Fruit fly (Drosophila melanogaster) whole organism, embryonic: ENCODE measurements around the gene CG14840.

ENCODE experiments used
- Blimp-1 ChIP-seq: fragments of 200-800 bp; sonication (Bioruptor generic); optimal IDR thresholded peaks from 3 replicates; lab custom pipeline; 2018; ENCODE audit warnings: missing biosample characterization, missing genetic modification characterization, mild to moderate bottlenecking, moderate library complexity, missing genetic modification reagents
- CG14667 ChIP-seq: fragments of 200-800 bp; sonication (Bioruptor generic); IDR thresholded peaks from 2 replicates; pipeline ENCODE4 v1.3.6; 2022; ENCODE audit warnings: missing biosample characterization, missing genetic modification characterization
- CG15696 ChIP-seq: fragments of 200-800 bp; sonication (Bioruptor generic); optimal IDR thresholded peaks from 2 replicates; lab custom pipeline; 2019; ENCODE audit warnings: missing biosample characterization, mild to moderate bottlenecking, missing genetic modification characterization, moderate library complexity
- CG17361 ChIP-seq: fragments of 200-800 bp; sonication (Bioruptor generic); IDR thresholded peaks from 3 replicates; pipeline ENCODE4 v1.3.6; 2022; ENCODE audit warnings: missing biosample characterization, missing genetic modification characterization
- CG17385 ChIP-seq: fragments of 200-800 bp; sonication (Bioruptor generic); optimal IDR thresholded peaks from 3 replicates; lab custom pipeline; 2018; ENCODE audit warnings: missing biosample characterization, mild to moderate bottlenecking, missing genetic modification characterization
- CG17829 ChIP-seq: fragments of 200-800 bp; optimal IDR thresholded peaks from 2 replicates; lab custom pipeline; 2019; ENCODE audit warnings: missing biosample characterization, mild to moderate bottlenecking, missing genetic modification characterization, moderate library complexity
- CG18262 ChIP-seq: fragments of 200-800 bp; optimal IDR thresholded peaks from 3 replicates; lab custom pipeline; 2019; ENCODE audit warnings: missing biosample characterization, mild to moderate bottlenecking, missing genetic modification characterization, moderate library complexity
- CG18599 ChIP-seq: fragments of 200-800 bp; sonication (Bioruptor generic); optimal IDR thresholded peaks from 3 replicates; lab custom pipeline; 2017; ENCODE audit warnings: missing biosample characterization, missing genetic modification characterization, mild to moderate bottlenecking, moderate library complexity, missing genetic modification reagents
- CG2129 ChIP-seq: fragments of 200-800 bp; sonication (Bioruptor generic); IDR thresholded peaks from 2 replicates; pipeline ENCODE4 v1.3.6; 2022; ENCODE audit warnings: missing biosample characterization, missing genetic modification characterization; ENCODE audit not compliant: partially characterized antibody
- CG2199 ChIP-seq: fragments of 200-800 bp; sonication (Bioruptor generic); IDR thresholded peaks from 3 replicates; pipeline ENCODE4 v1.3.6; 2022; ENCODE audit warnings: missing biosample characterization, missing genetic modification characterization
- CG2202 ChIP-seq: fragments of 200-800 bp; sonication (Bioruptor generic); optimal IDR thresholded peaks from 2 replicates; lab custom pipeline; 2018; ENCODE audit warnings: missing biosample characterization, mild to moderate bottlenecking, missing genetic modification characterization
- CG2875 ChIP-seq: fragments of 200-800 bp; sonication (Bioruptor generic); optimal IDR thresholded peaks from 2 replicates; lab custom pipeline; 2017; ENCODE audit warnings: missing biosample characterization, mild to moderate bottlenecking, missing genetic modification characterization, missing genetic modification reagents
- CG30431 ChIP-seq: fragments of 200-800 bp; sonication (Bioruptor generic); optimal IDR thresholded peaks from 2 replicates; lab custom pipeline; 2017; ENCODE audit warnings: missing biosample characterization, missing genetic modification characterization
- CG33213 ChIP-seq: fragments of 200-800 bp; sonication (Bioruptor generic); optimal IDR thresholded peaks from 3 replicates; lab custom pipeline; 2016; ENCODE audit warnings: missing biosample characterization, missing genetic modification characterization
- CG4282 ChIP-seq: fragments of 200-800 bp; sonication (Bioruptor generic); optimal IDR thresholded peaks from 2 replicates; lab custom pipeline; 2016; ENCODE audit warnings: missing biosample characterization, missing genetic modification characterization
- CG4424 ChIP-seq: fragments of 200-800 bp; sonication (Bioruptor generic); optimal IDR thresholded peaks from 3 replicates; lab custom pipeline; 2016; ENCODE audit warnings: missing biosample characterization, missing genetic modification characterization
- CG6854 ChIP-seq: fragments of 200-800 bp; sonication (Bioruptor generic); optimal IDR thresholded peaks from 3 replicates; lab custom pipeline; 2017; ENCODE audit warnings: missing biosample characterization, mild to moderate bottlenecking, missing genetic modification characterization
- CG7357 ChIP-seq: fragments of 200-800 bp; sonication (Bioruptor generic); IDR thresholded peaks from 3 replicates; pipeline ENCODE4 v1.3.6; 2022; ENCODE audit warnings: missing biosample characterization, missing genetic modification characterization
- CG7745 ChIP-seq: fragments of 200-800 bp; sonication (Bioruptor generic); optimal IDR thresholded peaks from 2 replicates; lab custom pipeline; 2018; ENCODE audit warnings: missing biosample characterization, mild to moderate bottlenecking, missing genetic modification characterization, moderate library complexity
- CTCF ChIP-seq: fragments of 200-800 bp; sonication (Bioruptor generic); optimal IDR thresholded peaks from 2 replicates; lab custom pipeline; 2017; ENCODE audit warnings: missing biosample characterization, mild to moderate bottlenecking, missing genetic modification characterization, moderate library complexity
- Dref ChIP-seq: fragments of 200-800 bp; sonication (Bioruptor generic); IDR thresholded peaks from 2 replicates; pipeline ENCODE4 v1.3.6; 2022; ENCODE audit warnings: missing biosample characterization, missing genetic modification characterization
- Gsc ChIP-seq: fragments of 200-800 bp; sonication (Bioruptor generic); IDR thresholded peaks from 2 replicates; pipeline ENCODE4 v1.3.6; 2022; ENCODE audit warnings: missing biosample characterization, missing genetic modification characterization
- H2.0 ChIP-seq: fragments of 200-800 bp; sonication (Bioruptor generic); IDR thresholded peaks from 2 replicates; pipeline ENCODE4 v1.3.6; 2022; ENCODE audit warnings: missing biosample characterization, missing genetic modification characterization
- Jarid2 ChIP-seq: fragments of 200-800 bp; sonication (Bioruptor generic); optimal IDR thresholded peaks from 3 replicates; lab custom pipeline; 2017; ENCODE audit warnings: mild to moderate bottlenecking, missing biosample characterization, missing genetic modification reagents, missing genetic modification characterization
- Lim3 ChIP-seq: fragments of 200-800 bp; sonication (Bioruptor generic); IDR thresholded peaks from 2 replicates; pipeline ENCODE4 v1.3.6; 2022; ENCODE audit warnings: missing biosample characterization, missing genetic modification characterization
- Mes4 ChIP-seq: fragments of 200-800 bp; sonication (Bioruptor generic); optimal IDR thresholded peaks from 2 replicates; lab custom pipeline; 2016; ENCODE audit warnings: missing biosample characterization, missing genetic modification characterization
- Pdp1 ChIP-seq, 2 experiments: fragments of 200-800 bp; sonication (Bioruptor generic); optimal IDR thresholded peaks; 3 replicates each; lab custom pipeline; 2016; ENCODE audit warnings: missing biosample characterization in 2 of 2, missing genetic modification characterization in 2 of 2, mild to moderate bottlenecking in 1 of 2, moderate library complexity in 1 of 2
- Taf1 ChIP-seq: fragments of 200-800 bp; sonication (Bioruptor generic); IDR thresholded peaks from 2 replicates; pipeline ENCODE4 v1.3.6; 2022; ENCODE audit warnings: missing biosample characterization, missing genetic modification characterization
- ac ChIP-seq: fragments of 200-800 bp; sonication (Bioruptor generic); optimal IDR thresholded peaks from 3 replicates; lab custom pipeline; 2017; ENCODE audit warnings: missing biosample characterization, mild to moderate bottlenecking, missing genetic modification characterization
- al ChIP-seq: fragments of 200-800 bp; sonication (Bioruptor generic); IDR thresholded peaks from 2 replicates; pipeline ENCODE4 v1.3.6; 2022; ENCODE audit warnings: missing biosample characterization, missing genetic modification characterization
- ap ChIP-seq: fragments of 200-800 bp; sonication (Bioruptor generic); IDR thresholded peaks from 2 replicates; pipeline ENCODE4 v1.3.6; 2022; ENCODE audit warnings: missing biosample characterization, missing genetic modification characterization
- bcd ChIP-seq: fragments of 200-800 bp; sonication (Bioruptor generic); optimal IDR thresholded peaks from 2 replicates; lab custom pipeline; 2017; ENCODE audit warnings: missing biosample characterization, mild to moderate bottlenecking, missing genetic modification characterization
- bigmax ChIP-seq: fragments of 200-800 bp; sonication (Bioruptor generic); optimal IDR thresholded peaks from 2 replicates; lab custom pipeline; 2018; ENCODE audit warnings: missing biosample characterization, mild to moderate bottlenecking, missing genetic modification characterization
- dmrt99B ChIP-seq: fragments of 200-800 bp; sonication (Bioruptor generic); optimal IDR thresholded peaks from 2 replicates; lab custom pipeline; 2018; ENCODE audit warnings: missing biosample characterization, mild to moderate bottlenecking, missing genetic modification characterization, moderate library complexity
- dpn ChIP-seq, 2 experiments: fragments of 200-800 bp; sonication (Bioruptor generic); optimal IDR thresholded peaks; 3 replicates each; lab custom pipeline; 2016; ENCODE audit warnings: missing biosample characterization in 2 of 2, missing genetic modification characterization in 2 of 2
- emc ChIP-seq: fragments of 200-800 bp; sonication (Bioruptor generic); optimal IDR thresholded peaks from 2 replicates; lab custom pipeline; 2016; ENCODE audit warnings: missing biosample characterization, missing genetic modification characterization
- eve ChIP-seq, 2 experiments: fragments of >200 bp; optimal IDR thresholded peaks; 2 replicates each; lab custom pipeline; 2017; ENCODE audit warnings: missing biosample characterization in 2 of 2, missing genetic modification characterization in 2 of 2
- gcm2 ChIP-seq: fragments of 200-800 bp; sonication (Bioruptor generic); optimal IDR thresholded peaks from 2 replicates; lab custom pipeline; 2016; ENCODE audit warnings: missing biosample characterization, missing genetic modification characterization
- hb ChIP-seq: fragments of 200-800 bp; sonication (Bioruptor generic); IDR thresholded peaks from 3 replicates; pipeline ENCODE4 v1.3.6; 2022; ENCODE audit warnings: missing biosample characterization, missing genetic modification characterization; ENCODE audit not compliant: partially characterized antibody
- hbn ChIP-seq: fragments of 200-800 bp; sonication (Bioruptor generic); IDR thresholded peaks from 2 replicates; pipeline ENCODE4 v1.3.6; 2022; ENCODE audit warnings: missing biosample characterization, missing genetic modification characterization; ENCODE audit not compliant: partially characterized antibody
- jumu ChIP-seq: fragments of 200-800 bp; sonication (Bioruptor generic); optimal IDR thresholded peaks from 3 replicates; lab custom pipeline; 2016; ENCODE audit warnings: missing biosample characterization, missing genetic modification characterization
- klu ChIP-seq: fragments of 200-800 bp; sonication (Bioruptor generic); IDR thresholded peaks from 2 replicates; pipeline ENCODE4 v1.3.6; 2022; ENCODE audit warnings: missing biosample characterization, missing genetic modification characterization
- pita ChIP-seq: fragments of 200-800 bp; sonication (Bioruptor generic); optimal IDR thresholded peaks from 2 replicates; lab custom pipeline; 2017; ENCODE audit warnings: missing biosample characterization, mild to moderate bottlenecking, missing genetic modification characterization
- ranshi ChIP-seq: fragments of 200-800 bp; sonication (Bioruptor generic); IDR thresholded peaks from 2 replicates; pipeline ENCODE4 v1.3.6; 2022; ENCODE audit warnings: missing biosample characterization, missing genetic modification characterization
- rib ChIP-seq: fragments of 200-800 bp; sonication (Bioruptor generic); IDR thresholded peaks from 2 replicates; pipeline ENCODE4 v1.3.6; 2022; ENCODE audit warnings: missing biosample characterization, missing genetic modification characterization
- sr ChIP-seq: fragments of 200-800 bp; sonication (Bioruptor generic); IDR thresholded peaks from 3 replicates; pipeline ENCODE4 v1.3.6; 2022; ENCODE audit warnings: missing biosample characterization, missing genetic modification characterization
- tll ChIP-seq, 2 experiments: fragments of 200-800 bp in 1 of 2; fragments of >200 bp in 1 of 2; sonication (Bioruptor generic) in 1 of 2; optimal IDR thresholded peaks; 2 replicates each; lab custom pipeline; 2017 to 2019; ENCODE audit warnings: missing biosample characterization in 2 of 2, missing genetic modification characterization in 2 of 2, mild to moderate bottlenecking in 1 of 2, moderate library complexity in 1 of 2
- toy ChIP-seq: fragments of 200-800 bp; sonication (Bioruptor generic); IDR thresholded peaks from 2 replicates; pipeline ENCODE4 v1.3.6; 2022; ENCODE audit warnings: missing biosample characterization, missing genetic modification characterization
- trem ChIP-seq: fragments of 200-800 bp; optimal IDR thresholded peaks from 3 replicates; lab custom pipeline; 2019; ENCODE audit warnings: missing biosample characterization, mild to moderate bottlenecking, missing genetic modification characterization, moderate library complexity
- trh ChIP-seq: fragments of 200-800 bp; sonication (Bioruptor generic); optimal IDR thresholded peaks from 2 replicates; lab custom pipeline; 2016; ENCODE audit warnings: missing biosample characterization, missing genetic modification characterization
- zf30C ChIP-seq: fragments of 200-800 bp; sonication (Bioruptor generic); optimal IDR thresholded peaks from 3 replicates; lab custom pipeline; 2018; ENCODE audit warnings: missing biosample characterization, mild to moderate bottlenecking, missing genetic modification characterization

Gene CG14840

dm6 chr3R:14278523-14279303, 17.7 kb upstream of the CG14840 start (continued):
- no peak for TF ChIP-seq CG4282 (GFP tag; lab: Kevin White, UChicago)
- TF ChIP-seq dpn (GFP tag; optimal IDR thresholded peaks at IDR 0.05; lab: Kevin White, UChicago), result peak in 1 of 2 experiments; percentile 21
- no peak for TF ChIP-seq eve (GFP tag; optimal IDR thresholded peaks at IDR 0.05; lab: Kevin White, UChicago)
- no peak for TF ChIP-seq Dref (GFP tag; lab: Robert Waterston, UW)
- no peak for TF ChIP-seq H2.0 (GFP tag; lab: Robert Waterston, UW)
- TF ChIP-seq sr, result no peak
- no peak for TF ChIP-seq rib (GFP tag; lab: Robert Waterston, UW)
- no peak for TF ChIP-seq CG30431 (GFP tag; lab: Kevin White, UChicago)
- TF ChIP-seq CG33213 (GFP tag; lab: Kevin White, UChicago), result no peak
- no peak for TF ChIP-seq gcm2 (GFP tag; lab: Kevin White, UChicago)
- no peak for TF ChIP-seq Blimp-1 (GFP tag; lab: Kevin White, UChicago)
- TF ChIP-seq Jarid2, result no peak
- peak; percentile 7 for TF ChIP-seq dmrt99B (tag; lab: Kevin White, UChicago)
- TF ChIP-seq zf30C (GFP tag; lab: Kevin White, UChicago), result no peak
- TF ChIP-seq emc (GFP tag; lab: Kevin White, UChicago), result no peak
- TF ChIP-seq CG7745 (tag; lab: Kevin White, UChicago), result peak; percentile 11
- TF ChIP-seq CG2129, result no peak
- no peak for TF ChIP-seq Mes4 (GFP tag; lab: Kevin White, UChicago)
- peak; percentile 12 for TF ChIP-seq jumu
- no peak for TF ChIP-seq hb
- no peak for TF ChIP-seq trem (tag; lab: Kevin White, UChicago)
- no peak for TF ChIP-seq ac (GFP tag; lab: Kevin White, UChicago)
- TF ChIP-seq al, result no peak
- TF ChIP-seq klu (GFP tag; lab: Robert Waterston, UW), result no peak
- no peak for TF ChIP-seq pita (GFP tag; lab: Kevin White, UChicago)
- TF ChIP-seq CG2199 (GFP tag; lab: Robert Waterston, UW), result no peak; the same call in 2 of the 3 replicates
- no peak for TF ChIP-seq CTCF (GFP tag; lab: Kevin White, UChicago)
- TF ChIP-seq ranshi (GFP tag; lab: Robert Waterston, UW), result no peak
- TF ChIP-seq CG4424 (GFP tag; lab: Kevin White, UChicago), result no peak
- no peak; the same call in 1 of the 3 replicates for TF ChIP-seq CG17361 (GFP tag; lab: Robert Waterston, UW)
- TF ChIP-seq bcd (GFP tag; lab: Kevin White, UChicago), result no peak
- TF ChIP-seq CG15696, result no peak
- no peak for TF ChIP-seq CG18599 (GFP tag; lab: Kevin White, UChicago)
- no peak for TF ChIP-seq bigmax (GFP tag; lab: Kevin White, UChicago)
- TF ChIP-seq CG7357 (GFP tag; lab: Robert Waterston, UW), result no peak
- TF ChIP-seq CG2875 (GFP tag; lab: Kevin White, UChicago), result no peak
- no peak for TF ChIP-seq hbn
- TF ChIP-seq Taf1, result no peak
- no peak for TF ChIP-seq CG18262
- no peak for TF ChIP-seq ap (GFP tag; lab: Robert Waterston, UW)
- TF ChIP-seq CG14667 (GFP tag; lab: Robert Waterston, UW), result no peak
- no peak for TF ChIP-seq Lim3 (GFP tag; lab: Robert Waterston, UW)
- TF ChIP-seq CG6854 (GFP tag; lab: Kevin White, UChicago), result no peak
- TF ChIP-seq CG17829 (tag; lab: Kevin White, UChicago), result no peak
- no peak for TF ChIP-seq Pdp1 (GFP tag; optimal IDR thresholded peaks at IDR 0.05; lab: Kevin White, UChicago)
- no peak for TF ChIP-seq Gsc (GFP tag; lab: Robert Waterston, UW)
- no peak for TF ChIP-seq CG17385
- no peak for TF ChIP-seq tll (GFP tag; optimal IDR thresholded peaks at IDR 0.05; lab: Kevin White, UChicago)
- TF ChIP-seq toy, result no peak
- no peak for TF ChIP-seq CG2202 (tag; lab: Kevin White, UChicago)
- TF ChIP-seq trh, result no peak
